Fruit fly (Drosophila melanogaster): Measurements from ENCODE around the gene Cht11.
A peak's percentile ranks its signal among the peaks of the same experiment; 100 is the strongest.

Gene Cht11

dm6 chrX:6867175-6868023 lies 18.1 kb upstream of the Cht11 start, which contains the start of gene CG14434:
TSS of gene CG14434 (minus strand) at chrX:6867194.
- no peak for TF ChIP-seq CG8765 (GFP tag; IDR thresholded peaks at IDR 0.05)
- TF ChIP-seq Tbp (GFP tag; optimal IDR thresholded peaks at IDR 0.05), result no peak
- TF ChIP-seq h (optimal IDR thresholded peaks at IDR 0.05), result no peak
- no peak for TF ChIP-seq gfzf (GFP tag; optimal IDR thresholded peaks at IDR 0.05)
- TF ChIP-seq CG33557 (GFP tag; optimal IDR thresholded peaks at IDR 0.05), result peak; percentile 78
- TF ChIP-seq ATbp (GFP tag; optimal IDR thresholded peaks at IDR 0.05), result peak; percentile 60
- peak; percentile 17 for TF ChIP-seq scrt (GFP tag; optimal IDR thresholded peaks at IDR 0.05)
- peak; percentile 53 for TF ChIP-seq salm (tag; optimal IDR thresholded peaks at IDR 0.05)
- TF ChIP-seq gcm2 (GFP tag; optimal IDR thresholded peaks at IDR 0.05), result no peak
- TF ChIP-seq Trl (optimal IDR thresholded peaks at IDR 0.05), result no peak
- peak; percentile 40 for TF ChIP-seq Trl (GFP tag; optimal IDR thresholded peaks at IDR 0.05)
- TF ChIP-seq seq (GFP tag; IDR thresholded peaks at IDR 0.05), result no peak
- peak; percentile 64 for TF ChIP-seq CG30020 (tag; optimal IDR thresholded peaks at IDR 0.05)
- peak; percentile 57 for TF ChIP-seq crc (GFP tag; optimal IDR thresholded peaks at IDR 0.05)
- no peak for TF ChIP-seq maf-S (GFP tag; optimal IDR thresholded peaks at IDR 0.05)
- peak; percentile 97 for TF ChIP-seq sens (GFP tag)
- 0 out of 3 replicates have a peak, but pooled peaks have one; percentile 13 for TF ChIP-seq jigr1 (GFP tag; IDR thresholded peaks at IDR 0.05)
- peak; percentile 28 for TF ChIP-seq run (tag; optimal IDR thresholded peaks at IDR 0.05)
- no peak for TF ChIP-seq sna (GFP tag; IDR thresholded peaks at IDR 0.05; ENCODE audit: partially characterized antibody)
- TF ChIP-seq CG7745 (tag; optimal IDR thresholded peaks at IDR 0.05), result no peak
- TF ChIP-seq ERR (GFP tag; optimal IDR thresholded peaks at IDR 0.05), result no peak
- peak; percentile 29 for TF ChIP-seq CG13624 (GFP tag; optimal IDR thresholded peaks at IDR 0.05)
- TF ChIP-seq CG34224 (GFP tag; IDR thresholded peaks at IDR 0.05; ENCODE audit: partially characterized antibody), result no peak
- TF ChIP-seq CG2116 (GFP tag; optimal IDR thresholded peaks at IDR 0.05), result peak; percentile 45
- TF ChIP-seq CG11695 (GFP tag; IDR thresholded peaks at IDR 0.05), result peak; percentile 72; the same call in 2 of the 3 replicates
- TF ChIP-seq zfh1 (GFP tag; IDR thresholded peaks at IDR 0.05), result peak; percentile 27; the same call in 1 of the 3 replicates
- TF ChIP-seq repo (GFP tag; optimal IDR thresholded peaks at IDR 0.05), result no peak
- TF ChIP-seq sob (GFP tag; IDR thresholded peaks at IDR 0.05), result no peak; the same call in 1 of the 2 replicates
- TF ChIP-seq vvl (GFP tag; IDR thresholded peaks at IDR 0.05), result peak; percentile 38; the same call in 1 of the 2 replicates
- peak; percentile 61 for TF ChIP-seq ewg (GFP tag; optimal IDR thresholded peaks at IDR 0.05)
- no peak for TF ChIP-seq wek (GFP tag; optimal IDR thresholded peaks at IDR 0.05)
- no peak for TF ChIP-seq CG1024 (GFP tag; IDR thresholded peaks at IDR 0.05)
- TF ChIP-seq B-H2 (GFP tag; optimal IDR thresholded peaks at IDR 0.05), result no peak
- no peak for TF ChIP-seq Doc2 (GFP tag; IDR thresholded peaks at IDR 0.05)
- TF ChIP-seq CG31365 (tag; optimal IDR thresholded peaks at IDR 0.05), result no peak
- peak; percentile 76 for TF ChIP-seq CG15601 (tag; optimal IDR thresholded peaks at IDR 0.05)
- no peak for TF ChIP-seq tna (GFP tag; IDR thresholded peaks at IDR 0.05; ENCODE audit: partially characterized antibody)
- TF ChIP-seq Optix (GFP tag; IDR thresholded peaks at IDR 0.05), result no peak
- peak; percentile 69; the same call in 2 of the 3 replicates for TF ChIP-seq CG34422 (GFP tag; IDR thresholded peaks at IDR 0.05)
- no peak for TF ChIP-seq sens-2 (GFP tag; IDR thresholded peaks at IDR 0.05)
- no peak; the same call in 1 of the 2 replicates for TF ChIP-seq chm (GFP tag; IDR thresholded peaks at IDR 0.05)
- peak; percentile 49; the same call in 3 of the 4 replicates for TF ChIP-seq Gug (GFP tag; IDR thresholded peaks at IDR 0.05)
- peak; percentile 60 for TF ChIP-seq HLH54F (GFP tag; optimal IDR thresholded peaks at IDR 0.05)
- peak; percentile 64 for TF ChIP-seq abd-A (tag; optimal IDR thresholded peaks at IDR 0.05)
- no peak for TF ChIP-seq knrl (GFP tag; IDR thresholded peaks at IDR 0.05; ENCODE audit: partially characterized antibody)
- TF ChIP-seq CG1647 (GFP tag; optimal IDR thresholded peaks at IDR 0.05), result no peak
- peak; percentile 43 for TF ChIP-seq CG15073 (GFP tag; optimal IDR thresholded peaks at IDR 0.05)
- TF ChIP-seq HLHmδ (GFP tag; optimal IDR thresholded peaks at IDR 0.05), result no peak
- peak; percentile 45 for TF ChIP-seq Bteb2 (GFP tag; optimal IDR thresholded peaks at IDR 0.05)
- TF ChIP-seq CG12104 (GFP tag; optimal IDR thresholded peaks at IDR 0.05), result peak; percentile 86
